ENCODE assay signal across 6 worm cellular contexts in the genomic region with DNA sequence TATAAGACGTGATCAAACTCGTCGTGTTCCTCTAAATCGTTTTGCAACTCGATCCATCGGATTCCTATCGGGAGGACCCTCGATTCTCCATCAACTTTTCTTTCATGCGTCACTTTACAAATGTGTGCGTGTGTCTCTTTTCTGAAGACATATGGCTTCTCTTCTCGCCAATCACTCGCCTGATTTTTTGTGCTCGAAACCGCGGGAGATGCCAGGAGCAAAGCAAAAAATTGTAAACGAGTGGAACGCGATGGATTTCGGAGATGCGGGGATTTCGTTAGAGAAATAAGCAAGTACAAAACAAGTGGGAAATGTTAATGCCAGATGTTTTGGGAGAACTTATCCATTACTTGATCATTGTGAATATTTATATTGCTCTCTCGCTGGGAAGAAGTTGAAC.
TF ChIP-seq lines count a peak whose summit lies in the region.

No protein-coding gene starts in this region.

TF ChIP-seq in whole organism, L1 larva, 84 proteins besides CTCF, POLR2A, EP300 and RAD21 (continues in another document):
- TF ChIP-seq nhr-19 (GFP tag; conservative IDR thresholded peaks at IDR 0.05; lab: Robert Waterston, UW) (0 out of 2 replicates have a peak, but pooled peaks have one; percentile 3), unc-130 (tag; optimal IDR thresholded peaks at IDR 0.05; lab: Kevin White, UChicago) (peak; percentile 5), blmp-1 (tag; optimal IDR thresholded peaks at IDR 0.05; lab: Kevin White, UChicago) (no peak), mdl-1 (tag; optimal IDR thresholded peaks at IDR 0.05; lab: Kevin White, UChicago) (peak in 1 of 2 experiments; percentile 1), ceh-88 (GFP tag; IDR thresholded peaks at IDR 0.05; lab: Robert Waterston, UW) (no peak), efl-1 (optimal IDR thresholded peaks at IDR 0.05; lab: Kevin White, UChicago) (peak in 1 of 2 experiments; percentile 6), efl-1 (GFP tag; optimal IDR thresholded peaks at IDR 0.05 in 1 of 2; lab: Kevin White, UChicago) (no peak), dsc-1 (tag; optimal IDR thresholded peaks at IDR 0.05; lab: Kevin White, UChicago) (peak; percentile 76), Y116A8C.19 (tag; optimal IDR thresholded peaks at IDR 0.05; lab: Kevin White, UChicago; ENCODE audit: borderline replicate concordance) (no peak), lsy-2 (tag; optimal IDR thresholded peaks at IDR 0.05; lab: Kevin White, UChicago) (peak in 1 of 2 experiments; percentile 49), aha-1 (tag; optimal IDR thresholded peaks at IDR 0.05; lab: Kevin White, UChicago) (no peak), xbp-1 (tag; optimal IDR thresholded peaks at IDR 0.05; lab: Kevin White, UChicago) (no peak), mep-1 (tag; optimal IDR thresholded peaks at IDR 0.05; lab: Kevin White, UChicago) (peak; percentile 24), efl-3 (GFP tag; optimal IDR thresholded peaks at IDR 0.05; lab: Kevin White, UChicago) (no peak)

TF ChIP-seq in whole organism, L2 larva, 48 proteins besides CTCF, POLR2A, EP300 and RAD21:
- TF ChIP-seq nhr-129 (tag; optimal IDR thresholded peaks at IDR 0.05; lab: Kevin White, UChicago) (peak; percentile 53), elt-3 (tag; optimal IDR thresholded peaks at IDR 0.05; lab: Kevin White, UChicago) (no peak), sma-9 (GFP tag; optimal IDR thresholded peaks at IDR 0.05; lab: Kevin White, UChicago) (no peak), sma-9 (tag; optimal IDR thresholded peaks at IDR 0.05; lab: Kevin White, UChicago) (no peak), nhr-21 (tag; optimal IDR thresholded peaks at IDR 0.05; lab: Kevin White, UChicago) (no peak), F13H6.1 (tag; optimal IDR thresholded peaks at IDR 0.05; lab: Kevin White, UChicago) (peak; percentile 4), nhr-23 (tag; optimal IDR thresholded peaks at IDR 0.05; lab: Kevin White, UChicago) (no peak), nhr-237 (tag; optimal IDR thresholded peaks at IDR 0.05; lab: Kevin White, UChicago) (no peak)
TF ChIP-seq in whole organism, L2 larva: peak in this region for 2.

TF ChIP-seq in whole organism, L3 larva, 47 proteins besides CTCF, POLR2A, EP300 and RAD21:
- peak; percentile 4 for TF ChIP-seq egl-5 (tag; optimal IDR thresholded peaks at IDR 0.05; lab: Kevin White, UChicago)
- TF ChIP-seq tbx-2 (tag; optimal IDR thresholded peaks at IDR 0.05; lab: Kevin White, UChicago) = no peak

TF ChIP-seq in whole organism, L4 larva, 104 proteins besides CTCF, POLR2A, EP300 and RAD21:
- peak; percentile 21 for TF ChIP-seq nhr-11 (tag; optimal IDR thresholded peaks at IDR 0.05; lab: Kevin White, UChicago)
- no peak for TF ChIP-seq T20F7.1 (GFP tag; optimal IDR thresholded peaks at IDR 0.05; lab: Kevin White, UChicago)
- peak in 1 of 2 experiments; percentile 33 for TF ChIP-seq unc-62 (GFP tag; optimal IDR thresholded peaks at IDR 0.05 in 1 of 2; lab: Kevin White, UChicago)
- no peak for TF ChIP-seq unc-62 (tag; optimal IDR thresholded peaks at IDR 0.05; lab: Kevin White, UChicago)
- TF ChIP-seq daf-16 (GFP tag; optimal IDR thresholded peaks at IDR 0.05; lab: Kevin White, UChicago) = peak in 1 of 2 experiments; percentile 21
- no peak for TF ChIP-seq daf-16 (tag; optimal IDR thresholded peaks at IDR 0.05; lab: Kevin White, UChicago)

TF ChIP-seq in whole organism, late embryonic, 69 proteins besides CTCF, POLR2A, EP300 and RAD21:
- TF ChIP-seq ceh-18 (tag; optimal IDR thresholded peaks at IDR 0.05; lab: Kevin White, UChicago) (peak; percentile 44), ceh-34 (tag; optimal IDR thresholded peaks at IDR 0.05; lab: Kevin White, UChicago) (peak; percentile 35), C38D4.7 (GFP tag; optimal IDR thresholded peaks at IDR 0.05; lab: Kevin White, UChicago) (no peak)

TF ChIP-seq in whole organism, mixed stage, embryonic, 35 proteins besides CTCF, POLR2A, EP300 and RAD21:
- TF ChIP-seq nhr-12 (tag; optimal IDR thresholded peaks at IDR 0.05; lab: Kevin White, UChicago) (no peak), M03D4.4 (tag; optimal IDR thresholded peaks at IDR 0.05; lab: Kevin White, UChicago) (no peak), ces-1 (GFP tag; optimal IDR thresholded peaks at IDR 0.05; lab: Kevin White, UChicago) (no peak), unc-62 (GFP tag; optimal IDR thresholded peaks at IDR 0.05; lab: Kevin White, UChicago) (no peak), hlh-1 (tag; optimal IDR thresholded peaks at IDR 0.05; lab: Kevin White, UChicago) (peak; percentile 30), unc-39 (tag; optimal IDR thresholded peaks at IDR 0.05; lab: Kevin White, UChicago) (no peak), unc-120 (tag; optimal IDR thresholded peaks at IDR 0.05; lab: Kevin White, UChicago; ENCODE audit: poor library complexity, severe bottlenecking) (peak; percentile 12)

Comparison
In these comparisons a context has a peak if more than half of its experiments do, and no peak if none do; other contexts are left out.
1. Of the 29 proteins assayed by ChIP-seq in both whole organism, L4 larva and whole organism, L1 larva: peak only in whole organism, L4 larva: nhr-11; only in whole organism, L1 larva: mep-1 and unc-130; in both: none; in neither: 23; mixed calls (peak in some experiments, not most) for 3.